Fruit fly (Drosophila melanogaster) whole organism, embryonic: ENCODE measurements around the gene CG2865.

Experiments
- Atf3 ChIP-seq: fragments of 200-800 bp; sonication (Bioruptor generic); optimal IDR thresholded peaks from 3 replicates; lab custom pipeline; 2016; ENCODE audit warnings: missing biosample characterization, missing genetic modification characterization
- Atf6 ChIP-seq: fragments of 200-800 bp; sonication (Bioruptor generic); IDR thresholded peaks from 2 replicates; pipeline ENCODE4 v1.3.6; 2022; ENCODE audit warnings: missing biosample characterization, missing genetic modification characterization
- CG11093 ChIP-seq: fragments of 200-800 bp; sonication (Bioruptor generic); IDR thresholded peaks from 3 replicates; pipeline ENCODE4 v1.3.6; 2022; ENCODE audit warnings: missing biosample characterization, missing genetic modification characterization
- CG11560 ChIP-seq: fragments of 200-800 bp; sonication (Bioruptor generic); IDR thresholded peaks from 3 replicates; pipeline ENCODE4 v1.3.6; 2022; ENCODE audit warnings: missing biosample characterization, missing genetic modification characterization
- CG11696 ChIP-seq: fragments of 200-800 bp; sonication (Bioruptor generic); IDR thresholded peaks from 2 replicates; pipeline ENCODE4 v1.3.6; 2022; ENCODE audit warnings: missing biosample characterization, missing genetic modification characterization
- CG12104 ChIP-seq: fragments of 200-800 bp; sonication (Bioruptor generic); optimal IDR thresholded peaks from 3 replicates; lab custom pipeline; 2016; ENCODE audit warnings: missing biosample characterization, missing genetic modification characterization
- CG15479 ChIP-seq: fragments of 200-800 bp; sonication (Bioruptor generic); optimal IDR thresholded peaks from 3 replicates; lab custom pipeline; 2019; ENCODE audit warnings: missing biosample characterization, mild to moderate bottlenecking, missing genetic modification characterization, moderate library complexity
- CG16779 ChIP-seq: fragments of 200-800 bp; sonication (Bioruptor generic); IDR thresholded peaks from 2 replicates; pipeline ENCODE4 v1.3.6; 2022; ENCODE audit warnings: missing biosample characterization, missing genetic modification characterization
- CG16813 ChIP-seq: fragments of 200-800 bp; sonication (Bioruptor generic); IDR thresholded peaks from 3 replicates; pipeline ENCODE4 v1.3.6; 2022; ENCODE audit warnings: missing biosample characterization, missing genetic modification characterization; ENCODE audit not compliant: partially characterized antibody
- CG18476 ChIP-seq: fragments of 200-800 bp; sonication (Bioruptor generic); optimal IDR thresholded peaks from 2 replicates; lab custom pipeline; 2016; ENCODE audit warnings: missing biosample characterization, mild to moderate bottlenecking, missing genetic modification characterization
- CG2199 ChIP-seq: fragments of 200-800 bp; sonication (Bioruptor generic); IDR thresholded peaks from 3 replicates; pipeline ENCODE4 v1.3.6; 2022; ENCODE audit warnings: missing biosample characterization, missing genetic modification characterization
- CG3065 ChIP-seq: fragments of 200-800 bp; sonication (Bioruptor generic); optimal IDR thresholded peaks from 2 replicates; lab custom pipeline; 2016; ENCODE audit warnings: missing biosample characterization, missing genetic modification characterization
- CG32767 ChIP-seq: fragments of 200-800 bp; sonication (Bioruptor generic); IDR thresholded peaks from 2 replicates; pipeline ENCODE4 v1.3.6; 2022; ENCODE audit warnings: missing biosample characterization, missing genetic modification characterization
- CG3726 ChIP-seq: fragments of 200-800 bp; sonication (Bioruptor generic); IDR thresholded peaks from 3 replicates; pipeline ENCODE4, ENCODE4 v1.3.6; 2022; ENCODE audit warnings: missing biosample characterization, missing genetic modification characterization
- CG4617 ChIP-seq: fragments of 200-800 bp; sonication (Bioruptor generic); optimal IDR thresholded peaks from 3 replicates; lab custom pipeline; 2016; ENCODE audit warnings: missing biosample characterization, missing genetic modification characterization, borderline replicate concordance
- CG6689 ChIP-seq: fragments of 200-800 bp; sonication (Bioruptor generic); IDR thresholded peaks from 2 replicates; pipeline ENCODE4 v1.3.6; 2022; ENCODE audit warnings: missing biosample characterization, missing genetic modification characterization
- CG9215 ChIP-seq: fragments of 200-800 bp; sonication (Bioruptor generic); IDR thresholded peaks from 2 replicates; pipeline ENCODE4 v1.3.6; 2022; ENCODE audit warnings: missing biosample characterization, missing genetic modification characterization
- CG9932 ChIP-seq: fragments of 200-800 bp; sonication (Bioruptor generic); IDR thresholded peaks from 2 replicates; pipeline ENCODE4 v1.3.6; 2022; ENCODE audit warnings: missing biosample characterization, missing genetic modification characterization
- Chrac-16 ChIP-seq: fragments of 200-800 bp; sonication (Bioruptor generic); optimal IDR thresholded peaks from 3 replicates; lab custom pipeline; 2016; ENCODE audit warnings: missing biosample characterization, missing genetic modification characterization
- CoRest ChIP-seq: fragments of 200-800 bp; sonication (Bioruptor generic); optimal IDR thresholded peaks from 3 replicates; lab custom pipeline; 2018; ENCODE audit warnings: missing biosample characterization, mild to moderate bottlenecking, missing genetic modification characterization, moderate library complexity
- D19B ChIP-seq: fragments of 200-800 bp; sonication (Bioruptor generic); optimal IDR thresholded peaks from 2 replicates; lab custom pipeline; 2017; ENCODE audit warnings: missing biosample characterization, mild to moderate bottlenecking, missing genetic modification characterization
- Ets97D ChIP-seq: fragments of 200-800 bp; sonication (Bioruptor generic); optimal IDR thresholded peaks from 3 replicates; lab custom pipeline; 2016; ENCODE audit warnings: missing biosample characterization, missing genetic modification characterization
- HLH4C ChIP-seq: fragments of 200-800 bp; sonication (Bioruptor generic); IDR thresholded peaks from 3 replicates; pipeline ENCODE4 v1.3.6; 2022; ENCODE audit warnings: missing biosample characterization, missing genetic modification characterization; ENCODE audit not compliant: partially characterized antibody
- HmgZ ChIP-seq: fragments of 200-800 bp; sonication (Bioruptor generic); optimal IDR thresholded peaks from 2 replicates; lab custom pipeline; 2018; ENCODE audit warnings: missing biosample characterization, mild to moderate bottlenecking, missing genetic modification characterization
- Lpt ChIP-seq: fragments of >200 bp; optimal IDR thresholded peaks from 2 replicates; lab custom pipeline; 2018; ENCODE audit warnings: missing biosample characterization, missing genetic modification characterization
- MESR4 ChIP-seq: fragments of 200-800 bp; sonication (Bioruptor generic); optimal IDR thresholded peaks from 2 replicates; lab custom pipeline; 2018; ENCODE audit warnings: missing biosample characterization, mild to moderate bottlenecking, missing genetic modification characterization, moderate library complexity
- Myb ChIP-seq: fragments of 200-800 bp; sonication (Bioruptor generic); optimal IDR thresholded peaks from 2 replicates; lab custom pipeline; 2016; ENCODE audit warnings: missing biosample characterization, missing genetic modification characterization
- NC2β ChIP-seq: fragments of 200-800 bp; sonication (Bioruptor generic); optimal IDR thresholded peaks from 2 replicates; lab custom pipeline; 2016; ENCODE audit warnings: missing biosample characterization, missing genetic modification characterization
- Opbp ChIP-seq: fragments of 200-800 bp; sonication (Bioruptor generic); IDR thresholded peaks from 3 replicates; pipeline ENCODE4 v1.3.6; 2022; ENCODE audit warnings: missing biosample characterization, missing genetic modification characterization; ENCODE audit not compliant: partially characterized antibody
- Poxn ChIP-seq: fragments of 200-800 bp; sonication (Bioruptor generic); IDR thresholded peaks from 2 replicates; pipeline ENCODE4 v1.3.6; 2022; ENCODE audit warnings: missing biosample characterization, missing genetic modification characterization
- Scr ChIP-seq: fragments of 200-800 bp; sonication (Bioruptor generic); IDR thresholded peaks from 2 replicates; pipeline ENCODE4 v1.3.6; 2022; ENCODE audit warnings: missing biosample characterization, missing genetic modification characterization; ENCODE audit not compliant: partially characterized antibody
- Sin3A ChIP-seq: fragments of >200 bp; optimal IDR thresholded peaks from 2 replicates; lab custom pipeline; 2018
- bbx ChIP-seq: fragments of 200-800 bp; sonication (Bioruptor generic); IDR thresholded peaks from 2 replicates; pipeline ENCODE4 v1.3.6; 2022; ENCODE audit warnings: missing biosample characterization, missing genetic modification characterization; ENCODE audit not compliant: partially characterized antibody
- chinmo ChIP-seq: fragments of 200-800 bp; sonication (Bioruptor generic); IDR thresholded peaks from 4 replicates; pipeline ENCODE4 v1.3.6; 2022; ENCODE audit warnings: missing biosample characterization, missing genetic modification characterization; ENCODE audit not compliant: partially characterized antibody
- hkb ChIP-seq, 2 experiments: fragments of 200-800 bp in 1 of 2; fragments of >200 bp in 1 of 2; sonication (Bioruptor generic) in 1 of 2; IDR thresholded peaks in 1 of 2; optimal IDR thresholded peaks in 1 of 2; 2 replicates each; pipeline versions ENCODE4 v1.3.6 to Lab custom; 2017 to 2022; ENCODE audit warnings: missing biosample characterization in 1 of 2, missing genetic modification characterization in 1 of 2
- inv ChIP-seq: fragments of 200-800 bp; sonication (Bioruptor generic); IDR thresholded peaks from 2 replicates; pipeline ENCODE4 v1.3.6; 2022; ENCODE audit warnings: missing biosample characterization, missing genetic modification characterization; ENCODE audit not compliant: partially characterized antibody
- jigr1 ChIP-seq: fragments of 200-800 bp; sonication (Bioruptor generic); IDR thresholded peaks from 3 replicates; pipeline ENCODE4 v1.3.6; 2022; ENCODE audit warnings: missing biosample characterization, missing genetic modification characterization
- mirr ChIP-seq: fragments of 200-800 bp; sonication (Bioruptor generic); optimal IDR thresholded peaks from 3 replicates; lab custom pipeline; 2018; ENCODE audit warnings: missing biosample characterization, mild to moderate bottlenecking, missing genetic modification characterization
- sc ChIP-seq, 3 experiments: fragments of >200 bp in 2 of 3; fragments of 200-800 bp in 1 of 3; sonication (Bioruptor generic) in 1 of 3; optimal IDR thresholded peaks; 2 replicates in 2 of 3; 3 replicates in 1 of 3; lab custom pipeline; 2017; ENCODE audit warnings: mild to moderate bottlenecking in 1 of 3, missing biosample characterization in 1 of 3, missing genetic modification characterization in 1 of 3, missing genetic modification reagents in 1 of 3
- schlank ChIP-seq: fragments of 200-800 bp; sonication (Bioruptor generic); optimal IDR thresholded peaks from 2 replicates; lab custom pipeline; 2018; ENCODE audit warnings: missing biosample characterization, mild to moderate bottlenecking, missing genetic modification characterization
- scrt ChIP-seq: fragments of 200-800 bp; sonication (Bioruptor generic); optimal IDR thresholded peaks from 2 replicates; lab custom pipeline; 2018; ENCODE audit warnings: missing biosample characterization, mild to moderate bottlenecking, missing genetic modification characterization, moderate library complexity
- sob ChIP-seq: fragments of 200-800 bp; sonication (Bioruptor generic); IDR thresholded peaks from 2 replicates; pipeline ENCODE4 v1.3.6; 2022; ENCODE audit warnings: missing biosample characterization, missing genetic modification characterization
- stwl ChIP-seq: fragments of 200-800 bp; sonication (Bioruptor generic); optimal IDR thresholded peaks from 3 replicates; lab custom pipeline; 2018; ENCODE audit warnings: missing biosample characterization, mild to moderate bottlenecking, missing genetic modification characterization, moderate library complexity
- tio ChIP-seq: fragments of 200-800 bp; sonication (Bioruptor generic); optimal IDR thresholded peaks from 2 replicates; lab custom pipeline; 2017; ENCODE audit warnings: missing biosample characterization, missing genetic modification characterization, inconsistent platforms
- tll ChIP-seq, 2 experiments: fragments of 200-800 bp in 1 of 2; fragments of >200 bp in 1 of 2; sonication (Bioruptor generic) in 1 of 2; optimal IDR thresholded peaks; 2 replicates each; lab custom pipeline; 2017 to 2019; ENCODE audit warnings: missing biosample characterization in 2 of 2, missing genetic modification characterization in 2 of 2, mild to moderate bottlenecking in 1 of 2, moderate library complexity in 1 of 2
- trem ChIP-seq: fragments of 200-800 bp; optimal IDR thresholded peaks from 3 replicates; lab custom pipeline; 2019; ENCODE audit warnings: missing biosample characterization, mild to moderate bottlenecking, missing genetic modification characterization, moderate library complexity
- tup ChIP-seq: fragments of 200-800 bp; sonication (Bioruptor generic); optimal IDR thresholded peaks from 2 replicates; lab custom pipeline; 2016; ENCODE audit warnings: missing biosample characterization, mild to moderate bottlenecking, missing genetic modification characterization, moderate library complexity
- wor ChIP-seq: fragments of 200-800 bp; sonication (Bioruptor generic); IDR thresholded peaks from 2 replicates; pipeline ENCODE4 v1.3.6; 2022; ENCODE audit warnings: missing biosample characterization, missing genetic modification characterization

Gene CG2865

DNA sequence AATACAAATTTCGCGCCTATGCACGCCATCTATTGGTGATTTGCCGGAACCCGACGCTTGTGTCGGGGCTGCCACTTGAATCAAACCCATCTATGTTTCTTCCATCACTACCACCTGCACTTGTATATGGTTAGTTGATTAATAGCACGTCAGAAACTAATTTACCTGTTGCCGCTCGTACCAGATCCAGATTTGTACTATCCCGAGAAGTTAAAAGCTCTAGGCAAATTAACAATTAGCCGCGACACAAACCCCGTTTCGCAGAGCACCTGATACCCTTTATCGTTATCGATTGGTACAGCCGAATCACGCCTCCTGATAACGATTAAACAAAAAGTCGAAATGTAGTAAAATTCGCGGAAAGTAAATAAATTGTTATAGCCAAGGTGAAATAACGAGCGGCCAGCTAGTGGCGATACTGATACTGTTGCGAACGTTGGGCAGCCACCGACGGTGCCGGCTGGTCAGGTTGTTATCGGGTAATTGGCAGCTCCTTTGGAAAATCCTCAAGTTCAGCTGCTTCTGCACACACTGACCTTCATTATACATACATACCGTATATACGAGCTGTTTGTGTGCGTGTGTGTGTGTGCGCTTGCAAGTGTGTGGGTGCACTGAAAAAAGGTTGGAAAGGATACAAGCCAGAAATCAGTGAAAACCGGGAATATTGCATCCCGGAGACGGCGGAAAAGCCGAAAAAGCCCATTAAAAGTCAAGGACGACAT, 47.0 kb upstream of the CG2865 start (continued):
- TF ChIP-seq schlank (no peak), HLH4C (peak; percentile 88), Atf6 (no peak), Ets97D (GFP tag; lab: Kevin White, UChicago) (peak; percentile 49), Chrac-16 (GFP tag; lab: Kevin White, UChicago) (no peak), tio (GFP tag; lab: Kevin White, UChicago) (no peak), hkb (optimal IDR thresholded peaks at IDR 0.05; lab: Kevin White, UChicago) (peak; percentile 78), hkb (GFP tag; IDR thresholded peaks at IDR 0.05; lab: Robert Waterston, UW) (no peak), CG12104 (GFP tag; lab: Kevin White, UChicago) (no peak), sob (no peak), inv (GFP tag; lab: Robert Waterston, UW) (peak; percentile 60; the same call in 1 of the 2 replicates), sc (optimal IDR thresholded peaks at IDR 0.05; lab: Kevin White, UChicago) (no peak), sc (GFP tag; optimal IDR thresholded peaks at IDR 0.05; lab: Kevin White, UChicago) (no peak), D19B (no peak), mirr (GFP tag; lab: Kevin White, UChicago) (peak; percentile 36), tup (GFP tag; lab: Kevin White, UChicago) (no peak), Sin3A (lab: Kevin White, UChicago) (peak; percentile 82), jigr1 (no peak), Poxn (GFP tag; lab: Robert Waterston, UW) (no peak), CG2199 (GFP tag; lab: Robert Waterston, UW) (peak; percentile 44; the same call in 1 of the 3 replicates), CG3065 (GFP tag; lab: Kevin White, UChicago) (peak; percentile 49), scrt (peak; percentile 91), trem (tag; lab: Kevin White, UChicago) (peak; percentile 97), CG6689 (GFP tag; lab: Robert Waterston, UW) (no peak), stwl (peak; percentile 38), CoRest (tag; lab: Kevin White, UChicago) (peak; percentile 44), CG16813 (peak; percentile 69), HmgZ (peak; percentile 79), bbx (GFP tag; lab: Robert Waterston, UW) (peak; percentile 73), CG11560 (tag; lab: Robert Waterston, UW) (peak; percentile 66; the same call in 2 of the 3 replicates), MESR4 (GFP tag; lab: Kevin White, UChicago) (peak; percentile 84), NC2β (no peak), CG9215 (no peak), CG16779 (GFP tag; lab: Robert Waterston, UW) (no peak), CG11093 (GFP tag; lab: Robert Waterston, UW) (no peak), Myb (GFP tag; lab: Kevin White, UChicago) (peak; percentile 31), CG18476 (GFP tag; lab: Kevin White, UChicago) (no peak), Scr (GFP tag; lab: Robert Waterston, UW) (peak; percentile 62), CG32767 (GFP tag; lab: Robert Waterston, UW) (0 out of 2 replicates have a peak, but pooled peaks have one; percentile 24), CG15479 (GFP tag; lab: Kevin White, UChicago) (no peak), Lpt (GFP tag; lab: Kevin White, UChicago) (no peak), CG3726 (no peak), wor (GFP tag; lab: Robert Waterston, UW) (no peak), tll (GFP tag; optimal IDR thresholded peaks at IDR 0.05; lab: Kevin White, UChicago) (peak in 1 of 2 experiments; percentile 57), chinmo (GFP tag; lab: Robert Waterston, UW) (0 out of 4 replicates have a peak, but pooled peaks have one; percentile 72), Opbp (peak; percentile 68; the same call in 2 of the 3 replicates), CG4617 (GFP tag; lab: Kevin White, UChicago) (peak; percentile 43), CG11696 (no peak), Atf3 (no peak), CG9932 (GFP tag; lab: Robert Waterston, UW) (peak; percentile 28; the same call in 1 of the 2 replicates)
